Fruit fly (Drosophila melanogaster) whole organism, embryonic: ENCODE results near the gene Tm1.

Experiments used
- Adf1 ChIP-seq: fragments of 200-800 bp; sonication (Bioruptor generic); IDR thresholded peaks from 2 replicates; pipeline ENCODE4 v1.3.6; 2022; ENCODE audit warnings: missing biosample characterization, missing genetic modification characterization
- Atf-2 ChIP-seq: fragments of 200-800 bp; sonication (Bioruptor generic); optimal IDR thresholded peaks from 2 replicates; lab custom pipeline; 2016; ENCODE audit warnings: missing biosample characterization, missing genetic modification characterization
- CG10267 ChIP-seq: fragments of 200-800 bp; sonication (Bioruptor generic); optimal IDR thresholded peaks from 2 replicates; lab custom pipeline; 2018; ENCODE audit warnings: missing biosample characterization, mild to moderate bottlenecking, missing genetic modification characterization, moderate library complexity
- CG10543 ChIP-seq: fragments of 200-800 bp; sonication (Bioruptor generic); optimal IDR thresholded peaks from 3 replicates; lab custom pipeline; 2017; ENCODE audit warnings: missing biosample characterization, mild to moderate bottlenecking, missing genetic modification characterization, moderate library complexity
- CG13287 ChIP-seq: fragments of 200-800 bp; sonication (Bioruptor generic); IDR thresholded peaks from 2 replicates; pipeline ENCODE4 v1.3.6; 2022; ENCODE audit warnings: missing biosample characterization, missing genetic modification characterization; ENCODE audit not compliant: partially characterized antibody
- CG14050 ChIP-seq: fragments of 200-800 bp; sonication (Bioruptor generic); IDR thresholded peaks from 3 replicates; pipeline ENCODE4 v1.3.6; 2022; ENCODE audit warnings: missing biosample characterization, missing genetic modification characterization
- CG15479 ChIP-seq: fragments of 200-800 bp; sonication (Bioruptor generic); optimal IDR thresholded peaks from 3 replicates; lab custom pipeline; 2019; ENCODE audit warnings: missing biosample characterization, mild to moderate bottlenecking, missing genetic modification characterization, moderate library complexity
- CG17568 ChIP-seq: fragments of 200-800 bp; sonication (Bioruptor generic); optimal IDR thresholded peaks from 2 replicates; lab custom pipeline; 2018; ENCODE audit warnings: missing biosample characterization, mild to moderate bottlenecking, missing genetic modification characterization, moderate library complexity
- CG18262 ChIP-seq: fragments of 200-800 bp; optimal IDR thresholded peaks from 3 replicates; lab custom pipeline; 2019; ENCODE audit warnings: missing biosample characterization, mild to moderate bottlenecking, missing genetic modification characterization, moderate library complexity
- CG1832 ChIP-seq: fragments of 200-800 bp; sonication (Bioruptor generic); optimal IDR thresholded peaks from 2 replicates; lab custom pipeline; 2017; ENCODE audit warnings: missing biosample characterization, mild to moderate bottlenecking, missing genetic modification characterization, inconsistent platforms
- CG2875 ChIP-seq: fragments of 200-800 bp; sonication (Bioruptor generic); optimal IDR thresholded peaks from 2 replicates; lab custom pipeline; 2017; ENCODE audit warnings: missing biosample characterization, mild to moderate bottlenecking, missing genetic modification characterization, missing genetic modification reagents
- CG32772 ChIP-seq: fragments of 200-800 bp; sonication (Bioruptor generic); IDR thresholded peaks from 2 replicates; pipeline ENCODE4 v1.3.6; 2022; ENCODE audit warnings: missing biosample characterization, missing genetic modification characterization
- CG34376 ChIP-seq: fragments of 200-800 bp; sonication (Bioruptor generic); optimal IDR thresholded peaks from 2 replicates; lab custom pipeline; 2018; ENCODE audit warnings: missing biosample characterization, mild to moderate bottlenecking, missing genetic modification characterization
- CG3995 ChIP-seq: fragments of 200-800 bp; sonication (Bioruptor generic); optimal IDR thresholded peaks from 3 replicates; lab custom pipeline; 2016; ENCODE audit warnings: missing biosample characterization, missing genetic modification characterization
- CG6689 ChIP-seq: fragments of 200-800 bp; sonication (Bioruptor generic); IDR thresholded peaks from 2 replicates; pipeline ENCODE4 v1.3.6; 2022; ENCODE audit warnings: missing biosample characterization, missing genetic modification characterization
- CG6791 ChIP-seq: fragments of 200-800 bp; sonication (Bioruptor generic); IDR thresholded peaks from 3 replicates; pipeline ENCODE4 v1.3.6; 2022; ENCODE audit warnings: missing biosample characterization, missing genetic modification characterization; ENCODE audit not compliant: partially characterized antibody
- CG7745 ChIP-seq: fragments of 200-800 bp; sonication (Bioruptor generic); optimal IDR thresholded peaks from 2 replicates; lab custom pipeline; 2018; ENCODE audit warnings: missing biosample characterization, mild to moderate bottlenecking, missing genetic modification characterization, moderate library complexity
- CG7786 ChIP-seq: fragments of 200-800 bp; sonication (Bioruptor generic); optimal IDR thresholded peaks from 2 replicates; lab custom pipeline; 2016; ENCODE audit warnings: missing biosample characterization, missing genetic modification characterization
- CG8359 ChIP-seq: fragments of 200-800 bp; sonication (Bioruptor generic); optimal IDR thresholded peaks from 2 replicates; lab custom pipeline; 2017; ENCODE audit warnings: missing biosample characterization, mild to moderate bottlenecking, missing genetic modification characterization, borderline replicate concordance
- CG9932 ChIP-seq: fragments of 200-800 bp; sonication (Bioruptor generic); IDR thresholded peaks from 2 replicates; pipeline ENCODE4 v1.3.6; 2022; ENCODE audit warnings: missing biosample characterization, missing genetic modification characterization
- D19A ChIP-seq: fragments of 200-800 bp; optimal IDR thresholded peaks from 3 replicates; lab custom pipeline; 2019; ENCODE audit warnings: missing biosample characterization, mild to moderate bottlenecking, missing genetic modification characterization, moderate library complexity
- Dll ChIP-seq: fragments of 200-800 bp; sonication (Bioruptor generic); IDR thresholded peaks from 4 replicates; pipeline ENCODE4 v1.3.6; 2022; ENCODE audit warnings: missing biosample characterization, missing genetic modification characterization; ENCODE audit not compliant: partially characterized antibody
- H15 ChIP-seq: fragments of 200-800 bp; sonication (Bioruptor generic); IDR thresholded peaks from 3 replicates; pipeline ENCODE4 v1.3.6; 2022; ENCODE audit warnings: missing biosample characterization, missing genetic modification characterization
- HLH3B ChIP-seq: fragments of 200-800 bp; sonication (Bioruptor generic); IDR thresholded peaks from 2 replicates; pipeline ENCODE4 v1.3.6; 2022; ENCODE audit warnings: missing biosample characterization, missing genetic modification characterization
- Hmr ChIP-seq: fragments of 200-800 bp; sonication (Bioruptor generic); optimal IDR thresholded peaks from 3 replicates; lab custom pipeline; 2017; ENCODE audit warnings: mild to moderate bottlenecking, missing biosample characterization, missing genetic modification reagents, missing genetic modification characterization
- Max ChIP-seq: fragments of 200-800 bp; sonication (Bioruptor generic); optimal IDR thresholded peaks from 2 replicates; lab custom pipeline; 2016; ENCODE audit warnings: missing biosample characterization, mild to moderate bottlenecking, missing genetic modification characterization
- NFAT ChIP-seq: fragments of 200-800 bp; sonication (Bioruptor generic); IDR thresholded peaks from 2 replicates; pipeline ENCODE4 v1.3.6; 2022; ENCODE audit warnings: missing biosample characterization, missing genetic modification characterization
- Oli ChIP-seq: fragments of 200-800 bp; sonication (Bioruptor generic); optimal IDR thresholded peaks from 2 replicates; lab custom pipeline; 2018; ENCODE audit warnings: missing biosample characterization, mild to moderate bottlenecking, missing genetic modification characterization, moderate library complexity
- PHDP ChIP-seq: fragments of 200-800 bp; sonication (Bioruptor generic); optimal IDR thresholded peaks from 3 replicates; lab custom pipeline; 2018; ENCODE audit warnings: missing biosample characterization, mild to moderate bottlenecking, missing genetic modification characterization, moderate library complexity
- Rx ChIP-seq: fragments of 200-800 bp; sonication (Bioruptor generic); IDR thresholded peaks from 2 replicates; pipeline ENCODE4 v1.3.6; 2022; ENCODE audit warnings: missing biosample characterization, missing genetic modification characterization
- Sox100B ChIP-seq: fragments of 200-800 bp; sonication (Bioruptor generic); optimal IDR thresholded peaks from 3 replicates; lab custom pipeline; 2018; ENCODE audit warnings: missing biosample characterization, mild to moderate bottlenecking, missing genetic modification characterization
- ac ChIP-seq: fragments of 200-800 bp; sonication (Bioruptor generic); optimal IDR thresholded peaks from 3 replicates; lab custom pipeline; 2017; ENCODE audit warnings: missing biosample characterization, mild to moderate bottlenecking, missing genetic modification characterization
- bab2 ChIP-seq: fragments of 200-800 bp; sonication (Bioruptor generic); optimal IDR thresholded peaks from 2 replicates; lab custom pipeline; 2016; ENCODE audit warnings: missing biosample characterization, missing genetic modification characterization
- cg ChIP-seq: fragments of 200-800 bp; sonication (Bioruptor generic); optimal IDR thresholded peaks from 3 replicates; lab custom pipeline; 2019; ENCODE audit warnings: missing biosample characterization, mild to moderate bottlenecking, missing genetic modification characterization, moderate library complexity
- chm ChIP-seq: fragments of 200-800 bp; sonication (Bioruptor generic); IDR thresholded peaks from 2 replicates; pipeline ENCODE4 v1.3.6; 2022; ENCODE audit warnings: missing biosample characterization, missing genetic modification characterization
- cwo ChIP-seq: fragments of 200-800 bp; sonication (Bioruptor generic); optimal IDR thresholded peaks from 3 replicates; lab custom pipeline; 2017; ENCODE audit warnings: missing biosample characterization, missing genetic modification characterization, mild to moderate bottlenecking, moderate library complexity, missing genetic modification reagents
- exex ChIP-seq: fragments of 200-800 bp; sonication (Bioruptor generic); optimal IDR thresholded peaks from 4 replicates; lab custom pipeline; 2018; ENCODE audit warnings: missing biosample characterization, mild to moderate bottlenecking, missing genetic modification characterization, moderate library complexity
- insv ChIP-seq, 2 experiments: fragments of 200-800 bp; sonication (Bioruptor generic); optimal IDR thresholded peaks; 3 replicates each; lab custom pipeline; 2016 to 2018; ENCODE audit warnings: missing biosample characterization in 2 of 2, missing genetic modification characterization in 2 of 2
- kah ChIP-seq: fragments of 200-800 bp; sonication (Bioruptor generic); optimal IDR thresholded peaks from 2 replicates; lab custom pipeline; 2018; ENCODE audit warnings: missing biosample characterization, mild to moderate bottlenecking, missing genetic modification characterization
- lbe ChIP-seq: fragments of 200-800 bp; sonication (Bioruptor generic); optimal IDR thresholded peaks from 2 replicates; lab custom pipeline; 2016; ENCODE audit warnings: missing biosample characterization, mild to moderate bottlenecking, missing genetic modification characterization
- lilli ChIP-seq: fragments of 200-800 bp; sonication (Bioruptor generic); optimal IDR thresholded peaks from 3 replicates; lab custom pipeline; 2016; ENCODE audit warnings: missing biosample characterization, missing genetic modification characterization
- maf-S ChIP-seq: fragments of 200-800 bp; sonication (Bioruptor generic); optimal IDR thresholded peaks from 2 replicates; lab custom pipeline; 2016; ENCODE audit warnings: missing biosample characterization, missing genetic modification characterization
- peb ChIP-seq: fragments of 200-800 bp; sonication (Bioruptor generic); IDR thresholded peaks from 2 replicates; pipeline ENCODE4 v1.3.6; 2022; ENCODE audit warnings: missing biosample characterization, missing genetic modification characterization
- sd ChIP-seq: fragments of 200-800 bp; sonication (Bioruptor generic); optimal IDR thresholded peaks from 3 replicates; lab custom pipeline; 2018; ENCODE audit warnings: missing biosample characterization, mild to moderate bottlenecking, missing genetic modification characterization, moderate library complexity
- sens ChIP-seq: fragments of 200-800 bp; sonication (Bioruptor generic); peaks from one replicate; lab custom pipeline; 2016; ENCODE audit warnings: missing biosample characterization, missing genetic modification characterization
- seq ChIP-seq: fragments of 200-800 bp; sonication (Bioruptor generic); IDR thresholded peaks from 2 replicates; pipeline ENCODE4 v1.3.6; 2022; ENCODE audit warnings: missing biosample characterization, missing genetic modification characterization
- tin ChIP-seq: fragments of 200-800 bp; sonication (Bioruptor generic); optimal IDR thresholded peaks from 3 replicates; lab custom pipeline; 2016; ENCODE audit warnings: missing biosample characterization, missing genetic modification characterization
- ttk ChIP-seq: fragments of 200-800 bp; sonication (Bioruptor generic); IDR thresholded peaks from 2 replicates; pipeline ENCODE4 v2.1.2; 2022; ENCODE audit warnings: missing biosample characterization, missing genetic modification characterization
- zen ChIP-seq: fragments of 200-800 bp; sonication (Bioruptor generic); optimal IDR thresholded peaks from 3 replicates; lab custom pipeline; 2018; ENCODE audit warnings: missing biosample characterization, mild to moderate bottlenecking, missing genetic modification characterization, moderate library complexity
- zen2 ChIP-seq: fragments of 200-800 bp; sonication (Bioruptor generic); IDR thresholded peaks from 3 replicates; pipeline ENCODE4 v1.3.6; 2022; ENCODE audit warnings: missing biosample characterization, missing genetic modification characterization; ENCODE audit not compliant: partially characterized antibody

The Tm1 gene

dm6 chr3R:15243452-15243851 is 34.6 kb upstream of the Tm1 start (continued):
- peak; percentile 36 for TF ChIP-seq CG13287 (GFP tag; lab: Robert Waterston, UW)
- TF ChIP-seq seq (GFP tag; lab: Robert Waterston, UW) = no peak
- peak; percentile 97 for TF ChIP-seq sd (tag; lab: Kevin White, UChicago)
- TF ChIP-seq sens (GFP tag; lab: Kevin White, UChicago) = peak; percentile 42
- TF ChIP-seq zen2 (GFP tag; lab: Robert Waterston, UW) = no peak
- no peak for TF ChIP-seq insv (GFP tag; optimal IDR thresholded peaks at IDR 0.05; lab: Kevin White, UChicago)
- TF ChIP-seq CG17568 (GFP tag; lab: Kevin White, UChicago) = no peak
- TF ChIP-seq ac (GFP tag; lab: Kevin White, UChicago) = no peak
- no peak for TF ChIP-seq Rx
- TF ChIP-seq CG1832 (GFP tag; lab: Kevin White, UChicago) = peak; percentile 75
- TF ChIP-seq PHDP (tag; lab: Kevin White, UChicago) = peak; percentile 11
- TF ChIP-seq CG10267 (tag; lab: Kevin White, UChicago) = no peak
- TF ChIP-seq maf-S (GFP tag; lab: Kevin White, UChicago) = no peak
- TF ChIP-seq CG10543 = peak; percentile 70
- no peak for TF ChIP-seq Atf-2
- TF ChIP-seq kah (GFP tag; lab: Kevin White, UChicago) = peak; percentile 29
- peak; percentile 83 for TF ChIP-seq Max (GFP tag; lab: Kevin White, UChicago)

- TF ChIP-seq NFAT (GFP tag; lab: Robert Waterston, UW) (no peak), peb (GFP tag; lab: Robert Waterston, UW) (no peak), insv (GFP tag; optimal IDR thresholded peaks at IDR 0.05; lab: Kevin White, UChicago) (peak in 1 of 2 experiments; percentile 83), CG14050 (GFP tag; lab: Robert Waterston, UW) (no peak), CG3995 (GFP tag; lab: Kevin White, UChicago) (no peak), lilli (GFP tag; lab: Kevin White, UChicago) (no peak), bab2 (GFP tag; lab: Kevin White, UChicago) (no peak), CG7745 (tag; lab: Kevin White, UChicago) (no peak), cg (GFP tag; lab: Kevin White, UChicago) (no peak), chm (GFP tag; lab: Robert Waterston, UW) (no peak), CG32772 (GFP tag; lab: Robert Waterston, UW) (no peak), D19A (tag; lab: Kevin White, UChicago) (no peak), lbe (GFP tag; lab: Kevin White, UChicago) (peak; percentile 23), Adf1 (GFP tag; lab: Robert Waterston, UW) (no peak), exex (tag; lab: Kevin White, UChicago) (peak; percentile 67), CG10543 (no peak), CG6689 (GFP tag; lab: Robert Waterston, UW) (no peak), CG8359 (GFP tag; lab: Kevin White, UChicago) (no peak), H15 (no peak), CG9932 (no peak), CG7786 (GFP tag; lab: Kevin White, UChicago) (no peak), tin (no peak), HLH3B (GFP tag; lab: Robert Waterston, UW) (no peak), CG6791 (GFP tag; lab: Robert Waterston, UW) (no peak), CG15479 (GFP tag; lab: Kevin White, UChicago) (peak; percentile 75), Hmr (no peak), CG18262 (tag; lab: Kevin White, UChicago) (no peak), zen (tag; lab: Kevin White, UChicago) (no peak), cwo (GFP tag; lab: Kevin White, UChicago) (peak; percentile 0), ttk (GFP tag; lab: Robert Waterston, UW) (no peak), Dll (GFP tag; lab: Robert Waterston, UW) (no peak), CG34376 (GFP tag; lab: Kevin White, UChicago) (peak; percentile 78), Oli (tag; lab: Kevin White, UChicago) (no peak), CG2875 (GFP tag; lab: Kevin White, UChicago) (no peak), Sox100B (GFP tag; lab: Kevin White, UChicago) (no peak)
These were observed 31.4 kb upstream of the Tm1 start for dm6 chr3R:15246601-15247000.
